Fruit fly (Drosophila melanogaster): Measurements from ENCODE around the gene CG15731.

The CG15731 gene

dm6 chrX:12462936-12463558, 5.5 kb upstream of the CG15731 start, which contains the start of the genes Rab40 and CG42258 (continued):
- peak; percentile 65 for TF ChIP-seq CG13287 (GFP tag; IDR thresholded peaks at IDR 0.05; ENCODE audit: partially characterized antibody)
- TF ChIP-seq lmd (GFP tag; IDR thresholded peaks at IDR 0.05) = no peak
- TF ChIP-seq pros (GFP tag; optimal IDR thresholded peaks at IDR 0.05) = no peak
- peak; percentile 36 for TF ChIP-seq CG7839 (tag; optimal IDR thresholded peaks at IDR 0.05)
- no peak for TF ChIP-seq Hr78 (GFP tag; optimal IDR thresholded peaks at IDR 0.05)
- TF ChIP-seq CG17912 (GFP tag; optimal IDR thresholded peaks at IDR 0.05) = no peak
- TF ChIP-seq yki (optimal IDR thresholded peaks at IDR 0.05) = no peak
- TF ChIP-seq mam (GFP tag; optimal IDR thresholded peaks at IDR 0.05) = peak; percentile 66
- peak; percentile 50; the same call in 1 of the 3 replicates for TF ChIP-seq dysf (GFP tag; IDR thresholded peaks at IDR 0.05)
- TF ChIP-seq Max (GFP tag; optimal IDR thresholded peaks at IDR 0.05) = peak; percentile 16
- no peak for TF ChIP-seq run (tag; optimal IDR thresholded peaks at IDR 0.05)
- TF ChIP-seq CG2202 (tag; optimal IDR thresholded peaks at IDR 0.05) = no peak
- no peak for TF ChIP-seq Asciz (GFP tag; optimal IDR thresholded peaks at IDR 0.05)
- no peak for TF ChIP-seq dan (GFP tag; IDR thresholded peaks at IDR 0.05)
- TF ChIP-seq MTF-1 (GFP tag; optimal IDR thresholded peaks at IDR 0.05; ENCODE audit: borderline replicate concordance) = no peak
- no peak for TF ChIP-seq Taf1 (GFP tag; IDR thresholded peaks at IDR 0.05)
- no peak for TF ChIP-seq CG4707 (GFP tag; optimal IDR thresholded peaks at IDR 0.05)
- no peak for TF ChIP-seq br (optimal IDR thresholded peaks at IDR 0.05)
- peak; percentile 43 for TF ChIP-seq slbo (GFP tag; IDR thresholded peaks at IDR 0.05)
- peak; percentile 84 for TF ChIP-seq BEAF-32 (GFP tag; optimal IDR thresholded peaks at IDR 0.05)
- peak; percentile 47 for TF ChIP-seq bbx (GFP tag; IDR thresholded peaks at IDR 0.05; ENCODE audit: partially characterized antibody)
- no peak for TF ChIP-seq Lim3 (GFP tag; IDR thresholded peaks at IDR 0.05)
- peak; percentile 48 for TF ChIP-seq nmo (GFP tag; optimal IDR thresholded peaks at IDR 0.05)
- TF ChIP-seq Sox100B (GFP tag; optimal IDR thresholded peaks at IDR 0.05) = peak; percentile 28
- no peak for TF ChIP-seq ttk (GFP tag; IDR thresholded peaks at IDR 0.05)
- peak; percentile 73 for TF ChIP-seq Scr (GFP tag; IDR thresholded peaks at IDR 0.05; ENCODE audit: partially characterized antibody)
- no peak for TF ChIP-seq CG12236 (GFP tag; optimal IDR thresholded peaks at IDR 0.05)
- no peak for TF ChIP-seq NC2β (GFP tag; optimal IDR thresholded peaks at IDR 0.05)
- no peak for TF ChIP-seq Dfd (GFP tag; optimal IDR thresholded peaks at IDR 0.05)
- TF ChIP-seq Lpt (GFP tag; optimal IDR thresholded peaks at IDR 0.05) = no peak
- peak; percentile 17 for TF ChIP-seq CG8089 (GFP tag; optimal IDR thresholded peaks at IDR 0.05)
- no peak for TF ChIP-seq tll (GFP tag; optimal IDR thresholded peaks at IDR 0.05)
- TF ChIP-seq CG2678 (tag; optimal IDR thresholded peaks at IDR 0.05) = peak; percentile 35
- TF ChIP-seq C15 (GFP tag; IDR thresholded peaks at IDR 0.05) = no peak
- peak; percentile 3 for TF ChIP-seq Ssrp (tag; optimal IDR thresholded peaks at IDR 0.05)
- no peak for TF ChIP-seq bowl (GFP tag; IDR thresholded peaks at IDR 0.05)
- no peak for TF ChIP-seq pnt (GFP tag; optimal IDR thresholded peaks at IDR 0.05)
- no peak for TF ChIP-seq CG13123 (GFP tag; optimal IDR thresholded peaks at IDR 0.05)
- TF ChIP-seq gcm (GFP tag; optimal IDR thresholded peaks at IDR 0.05) = no peak
- TF ChIP-seq Dek (tag; optimal IDR thresholded peaks at IDR 0.05) = no peak
- TF ChIP-seq CG17328 (GFP tag; IDR thresholded peaks at IDR 0.05) = no peak
- TF ChIP-seq Kr (GFP tag; optimal IDR thresholded peaks at IDR 0.05) = no peak
- TF ChIP-seq CG11398 (GFP tag; optimal IDR thresholded peaks at IDR 0.05) = no peak
- TF ChIP-seq Deaf1 (tag; optimal IDR thresholded peaks at IDR 0.05) = no peak
- no peak for TF ChIP-seq CG10431 (GFP tag; optimal IDR thresholded peaks at IDR 0.05)
- TF ChIP-seq CG4404 (GFP tag; IDR thresholded peaks at IDR 0.05) = no peak
- peak; percentile 47 for TF ChIP-seq CG32532 (GFP tag; IDR thresholded peaks at IDR 0.05)
- TF ChIP-seq pita (GFP tag; optimal IDR thresholded peaks at IDR 0.05) = no peak
- TF ChIP-seq zfh2 (GFP tag; optimal IDR thresholded peaks at IDR 0.05) = peak; percentile 56
- TF ChIP-seq vfl (GFP tag; optimal IDR thresholded peaks at IDR 0.05) = peak; percentile 22
- TF ChIP-seq Adf1 (GFP tag; IDR thresholded peaks at IDR 0.05) = no peak
